Fruit fly (Drosophila melanogaster) whole organism, embryonic: Measurements from ENCODE around the gene CG44142.

ENCODE experiments used
- CG43689 ChIP-seq: fragments of 200-800 bp; sonication (Bioruptor generic); IDR thresholded peaks from 2 replicates; pipeline ENCODE4 v1.3.6; 2022; ENCODE audit warnings: missing biosample characterization, missing genetic modification characterization
- CG8924 ChIP-seq: fragments of 200-800 bp; optimal IDR thresholded peaks from 3 replicates; lab custom pipeline; 2019; ENCODE audit warnings: missing biosample characterization, mild to moderate bottlenecking, missing genetic modification characterization, moderate library complexity
- Hey ChIP-seq: fragments of 200-800 bp; sonication (Bioruptor generic); optimal IDR thresholded peaks from 3 replicates; lab custom pipeline; 2018; ENCODE audit warnings: missing biosample characterization, mild to moderate bottlenecking, missing genetic modification characterization
- tll ChIP-seq, 2 experiments: fragments of 200-800 bp in 1 of 2; fragments of >200 bp in 1 of 2; sonication (Bioruptor generic) in 1 of 2; optimal IDR thresholded peaks; 2 replicates each; lab custom pipeline; 2017 to 2019; ENCODE audit warnings: missing biosample characterization in 2 of 2, missing genetic modification characterization in 2 of 2, mild to moderate bottlenecking in 1 of 2, moderate library complexity in 1 of 2
- zf30C ChIP-seq: fragments of 200-800 bp; sonication (Bioruptor generic); optimal IDR thresholded peaks from 3 replicates; lab custom pipeline; 2018; ENCODE audit warnings: missing biosample characterization, mild to moderate bottlenecking, missing genetic modification characterization

DNA sequence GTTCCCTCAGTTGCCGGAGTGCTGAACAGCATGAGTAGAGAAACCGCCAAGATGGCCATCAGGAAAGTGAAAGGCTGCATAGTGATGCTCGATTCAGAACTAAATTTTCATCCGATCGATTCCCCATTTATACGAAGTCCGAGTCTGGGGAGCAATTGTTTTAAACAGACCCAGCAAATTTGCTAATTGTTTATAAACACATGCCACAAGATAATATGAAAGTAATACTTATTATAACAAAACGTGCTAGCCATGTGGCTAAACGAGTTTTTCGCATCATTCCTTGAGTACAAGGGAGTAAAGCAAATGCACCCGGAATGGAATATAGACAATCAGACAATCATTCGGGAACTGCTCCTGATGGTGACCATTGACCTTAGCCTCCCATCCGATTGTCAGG lies at the start of gene CG44142:
- TF ChIP-seq tll (GFP tag; optimal IDR thresholded peaks at IDR 0.05; lab: Kevin White, UChicago), result no peak
- TF ChIP-seq zf30C (GFP tag; lab: Kevin White, UChicago), result no peak
- no peak for TF ChIP-seq CG43689 (GFP tag; lab: Robert Waterston, UW)
- TF ChIP-seq CG8924 (tag; lab: Kevin White, UChicago), result no peak
- no peak for TF ChIP-seq Hey (tag; lab: Kevin White, UChicago)
